Fruit fly (Drosophila melanogaster) whole organism, embryonic: ENCODE data around the gene Cpr23B.

Experiments
- Atf-2 ChIP-seq: fragments of 200-800 bp; sonication (Bioruptor generic); optimal IDR thresholded peaks from 2 replicates; lab custom pipeline; 2016; ENCODE audit warnings: missing biosample characterization, missing genetic modification characterization
- Bteb2 ChIP-seq: fragments of 200-800 bp; sonication (Bioruptor generic); optimal IDR thresholded peaks from 2 replicates; lab custom pipeline; 2016; ENCODE audit warnings: missing biosample characterization, missing genetic modification characterization
- C15 ChIP-seq: fragments of 200-800 bp; sonication (Bioruptor generic); IDR thresholded peaks from 3 replicates; pipeline ENCODE4 v1.3.6; 2022; ENCODE audit warnings: missing biosample characterization, missing genetic modification characterization
- CG10431 ChIP-seq: fragments of 200-800 bp; sonication (Bioruptor generic); optimal IDR thresholded peaks from 3 replicates; lab custom pipeline; 2018; ENCODE audit warnings: missing biosample characterization, mild to moderate bottlenecking, missing genetic modification characterization
- CG10462 ChIP-seq: fragments of 200-800 bp; sonication (Bioruptor generic); optimal IDR thresholded peaks from 2 replicates; lab custom pipeline; 2016; ENCODE audit warnings: missing biosample characterization, missing genetic modification characterization
- CG11085 ChIP-seq: fragments of 200-800 bp; sonication (Bioruptor generic); IDR thresholded peaks from 2 replicates; pipeline ENCODE4 v1.3.6; 2022; ENCODE audit warnings: missing biosample characterization, missing genetic modification characterization
- CG12155 ChIP-seq: fragments of 200-800 bp; sonication (Bioruptor generic); optimal IDR thresholded peaks from 3 replicates; lab custom pipeline; 2016; ENCODE audit warnings: missing biosample characterization, missing genetic modification characterization
- CG14014 ChIP-seq: fragments of 200-800 bp; sonication (Bioruptor generic); IDR thresholded peaks from 2 replicates; pipeline ENCODE4 v1.3.6; 2022; ENCODE audit warnings: missing biosample characterization, missing genetic modification characterization
- CG15696 ChIP-seq: fragments of 200-800 bp; sonication (Bioruptor generic); optimal IDR thresholded peaks from 2 replicates; lab custom pipeline; 2019; ENCODE audit warnings: missing biosample characterization, mild to moderate bottlenecking, missing genetic modification characterization, moderate library complexity
- CG1602 ChIP-seq: fragments of 200-800 bp; sonication (Bioruptor generic); optimal IDR thresholded peaks from 3 replicates; lab custom pipeline; 2016; ENCODE audit warnings: missing biosample characterization, missing genetic modification characterization
- CG17385 ChIP-seq: fragments of 200-800 bp; sonication (Bioruptor generic); optimal IDR thresholded peaks from 3 replicates; lab custom pipeline; 2018; ENCODE audit warnings: missing biosample characterization, mild to moderate bottlenecking, missing genetic modification characterization
- CG17612 ChIP-seq: fragments of 200-800 bp; sonication (Bioruptor generic); IDR thresholded peaks from 2 replicates; pipeline ENCODE4 v1.3.6; 2022; ENCODE audit warnings: missing biosample characterization, missing genetic modification characterization
- CG1792 ChIP-seq: fragments of 200-800 bp; sonication (Bioruptor generic); optimal IDR thresholded peaks from 2 replicates; lab custom pipeline; 2016; ENCODE audit warnings: missing biosample characterization, missing genetic modification characterization
- CG18262 ChIP-seq: fragments of 200-800 bp; optimal IDR thresholded peaks from 3 replicates; lab custom pipeline; 2019; ENCODE audit warnings: missing biosample characterization, mild to moderate bottlenecking, missing genetic modification characterization, moderate library complexity
- CG2875 ChIP-seq: fragments of 200-800 bp; sonication (Bioruptor generic); optimal IDR thresholded peaks from 2 replicates; lab custom pipeline; 2017; ENCODE audit warnings: missing biosample characterization, mild to moderate bottlenecking, missing genetic modification characterization, missing genetic modification reagents
- CG3281 ChIP-seq: fragments of 200-800 bp; sonication (Bioruptor generic); optimal IDR thresholded peaks from 3 replicates; lab custom pipeline; 2017; ENCODE audit warnings: missing biosample characterization, mild to moderate bottlenecking, missing genetic modification characterization
- CG33213 ChIP-seq: fragments of 200-800 bp; sonication (Bioruptor generic); optimal IDR thresholded peaks from 3 replicates; lab custom pipeline; 2016; ENCODE audit warnings: missing biosample characterization, missing genetic modification characterization
- CG4328 ChIP-seq: fragments of 200-800 bp; sonication (Bioruptor generic); optimal IDR thresholded peaks from 3 replicates; lab custom pipeline; 2017; ENCODE audit warnings: missing biosample characterization, missing genetic modification reagents, missing genetic modification characterization
- CG6175 ChIP-seq: fragments of 200-800 bp; sonication (Bioruptor generic); IDR thresholded peaks from 3 replicates; pipeline ENCODE4 v1.3.6; 2022; ENCODE audit warnings: missing biosample characterization, missing genetic modification characterization
- CG6813 ChIP-seq: fragments of 200-800 bp; sonication (Bioruptor generic); optimal IDR thresholded peaks from 2 replicates; lab custom pipeline; 2017; ENCODE audit warnings: missing biosample characterization, missing genetic modification characterization, mild to moderate bottlenecking, moderate library complexity, missing genetic modification reagents
- CG7271 ChIP-seq: fragments of 200-800 bp; sonication (Bioruptor generic); optimal IDR thresholded peaks from 2 replicates; lab custom pipeline; 2018; ENCODE audit warnings: missing biosample characterization, mild to moderate bottlenecking, missing genetic modification characterization, moderate library complexity
- CG7987 ChIP-seq: fragments of 200-800 bp; sonication (Bioruptor generic); optimal IDR thresholded peaks from 2 replicates; lab custom pipeline; 2018; ENCODE audit warnings: missing biosample characterization, mild to moderate bottlenecking, missing genetic modification characterization, moderate library complexity
- D19A ChIP-seq: fragments of 200-800 bp; optimal IDR thresholded peaks from 3 replicates; lab custom pipeline; 2019; ENCODE audit warnings: missing biosample characterization, mild to moderate bottlenecking, missing genetic modification characterization, moderate library complexity
- Dad ChIP-seq: fragments of 200-800 bp; sonication (Bioruptor generic); optimal IDR thresholded peaks from 3 replicates; lab custom pipeline; 2016; ENCODE audit warnings: missing biosample characterization, missing genetic modification characterization
- Dek ChIP-seq: fragments of 200-800 bp; sonication (Bioruptor generic); optimal IDR thresholded peaks from 3 replicates; lab custom pipeline; 2019; ENCODE audit warnings: missing biosample characterization, mild to moderate bottlenecking, missing genetic modification characterization, moderate library complexity
- E2f1 ChIP-seq: fragments of 200-800 bp; sonication (Bioruptor generic); IDR thresholded peaks from 2 replicates; pipeline ENCODE4 v1.3.6; 2022; ENCODE audit warnings: missing biosample characterization, missing genetic modification characterization
- Gsc ChIP-seq: fragments of 200-800 bp; sonication (Bioruptor generic); IDR thresholded peaks from 2 replicates; pipeline ENCODE4 v1.3.6; 2022; ENCODE audit warnings: missing biosample characterization, missing genetic modification characterization
- HLHmδ ChIP-seq: fragments of 200-800 bp; sonication (Bioruptor generic); optimal IDR thresholded peaks from 2 replicates; lab custom pipeline; 2018; ENCODE audit warnings: missing biosample characterization, mild to moderate bottlenecking, missing genetic modification characterization, moderate library complexity
- HmgZ ChIP-seq: fragments of 200-800 bp; sonication (Bioruptor generic); optimal IDR thresholded peaks from 2 replicates; lab custom pipeline; 2018; ENCODE audit warnings: missing biosample characterization, mild to moderate bottlenecking, missing genetic modification characterization
- Hr51 ChIP-seq, 2 experiments: fragments of 200-800 bp; sonication (Bioruptor generic); optimal IDR thresholded peaks; 2 replicates in 1 of 2; 3 replicates in 1 of 2; lab custom pipeline; 2016 to 2018; ENCODE audit warnings: missing biosample characterization in 2 of 2, missing genetic modification characterization in 2 of 2, mild to moderate bottlenecking in 1 of 2, moderate library complexity in 1 of 2
- Jarid2 ChIP-seq: fragments of 200-800 bp; sonication (Bioruptor generic); optimal IDR thresholded peaks from 3 replicates; lab custom pipeline; 2017; ENCODE audit warnings: mild to moderate bottlenecking, missing biosample characterization, missing genetic modification reagents, missing genetic modification characterization
- Mes4 ChIP-seq: fragments of 200-800 bp; sonication (Bioruptor generic); optimal IDR thresholded peaks from 2 replicates; lab custom pipeline; 2016; ENCODE audit warnings: missing biosample characterization, missing genetic modification characterization
- Taf1 ChIP-seq: fragments of 200-800 bp; sonication (Bioruptor generic); IDR thresholded peaks from 2 replicates; pipeline ENCODE4 v1.3.6; 2022; ENCODE audit warnings: missing biosample characterization, missing genetic modification characterization
- Tbp ChIP-seq: fragments of >200 bp; optimal IDR thresholded peaks from 2 replicates; lab custom pipeline; 2018; ENCODE audit warnings: missing biosample characterization, missing genetic modification characterization
- Vsx1 ChIP-seq: fragments of 200-800 bp; sonication (Bioruptor generic); optimal IDR thresholded peaks from 2 replicates; lab custom pipeline; 2017; ENCODE audit warnings: missing biosample characterization, mild to moderate bottlenecking, missing genetic modification characterization, missing genetic modification reagents
- Xrp1 ChIP-seq: fragments of 200-800 bp; sonication (Bioruptor generic); IDR thresholded peaks from 2 replicates; pipeline ENCODE4 v1.3.6; 2022; ENCODE audit warnings: missing biosample characterization, missing genetic modification characterization
- ash1 ChIP-seq: fragments of 200-800 bp; sonication (Bioruptor generic); optimal IDR thresholded peaks from 2 replicates; lab custom pipeline; 2018; ENCODE audit warnings: missing biosample characterization, mild to moderate bottlenecking, missing genetic modification characterization
- ato ChIP-seq: fragments of 200-800 bp; sonication (Bioruptor generic); IDR thresholded peaks from 2 replicates; pipeline ENCODE4 v1.3.6; 2022; ENCODE audit warnings: missing biosample characterization, missing genetic modification characterization; ENCODE audit not compliant: partially characterized antibody
- dysf ChIP-seq: fragments of 200-800 bp; sonication (Bioruptor generic); IDR thresholded peaks from 3 replicates; pipeline ENCODE4 v1.3.6; 2022; ENCODE audit warnings: missing biosample characterization, missing genetic modification characterization
- hb ChIP-seq: fragments of 200-800 bp; sonication (Bioruptor generic); IDR thresholded peaks from 3 replicates; pipeline ENCODE4 v1.3.6; 2022; ENCODE audit warnings: missing biosample characterization, missing genetic modification characterization; ENCODE audit not compliant: partially characterized antibody
- lilli ChIP-seq: fragments of 200-800 bp; sonication (Bioruptor generic); optimal IDR thresholded peaks from 3 replicates; lab custom pipeline; 2016; ENCODE audit warnings: missing biosample characterization, missing genetic modification characterization
- lmd ChIP-seq: fragments of 200-800 bp; sonication (Bioruptor generic); IDR thresholded peaks from 2 replicates; pipeline ENCODE4 v1.3.6; 2022; ENCODE audit warnings: missing biosample characterization, missing genetic modification characterization
- oc ChIP-seq: fragments of 200-800 bp; sonication (Bioruptor generic); optimal IDR thresholded peaks from 2 replicates; lab custom pipeline; 2018; ENCODE audit warnings: missing biosample characterization, mild to moderate bottlenecking, missing genetic modification characterization, moderate library complexity
- otp ChIP-seq: fragments of 200-800 bp; sonication (Bioruptor generic); IDR thresholded peaks from 3 replicates; pipeline ENCODE4, ENCODE4 v1.3.6; 2022; ENCODE audit warnings: missing biosample characterization, missing genetic modification characterization
- pb ChIP-seq: fragments of 200-800 bp; sonication (Bioruptor generic); optimal IDR thresholded peaks from 3 replicates; lab custom pipeline; 2016; ENCODE audit warnings: missing biosample characterization, missing genetic modification characterization
- peb ChIP-seq: fragments of 200-800 bp; sonication (Bioruptor generic); IDR thresholded peaks from 2 replicates; pipeline ENCODE4 v1.3.6; 2022; ENCODE audit warnings: missing biosample characterization, missing genetic modification characterization
- schlank ChIP-seq: fragments of 200-800 bp; sonication (Bioruptor generic); optimal IDR thresholded peaks from 2 replicates; lab custom pipeline; 2018; ENCODE audit warnings: missing biosample characterization, mild to moderate bottlenecking, missing genetic modification characterization
- sisA ChIP-seq: fragments of 200-800 bp; sonication (Bioruptor generic); IDR thresholded peaks from 2 replicates; pipeline ENCODE4 v1.3.6; 2022; ENCODE audit warnings: missing biosample characterization, missing genetic modification characterization
- tup ChIP-seq: fragments of 200-800 bp; sonication (Bioruptor generic); optimal IDR thresholded peaks from 2 replicates; lab custom pipeline; 2016; ENCODE audit warnings: missing biosample characterization, mild to moderate bottlenecking, missing genetic modification characterization, moderate library complexity
- zfh1 ChIP-seq: fragments of 200-800 bp; sonication (Bioruptor generic); IDR thresholded peaks from 3 replicates; pipeline ENCODE4 v1.3.6; 2022; ENCODE audit warnings: missing biosample characterization, missing genetic modification characterization

Gene Cpr23B

dm6 chr2L:2861140-2861884 is 23.1 kb downstream of the Cpr23B start (continued):
- TF ChIP-seq CG17385 = peak; percentile 7
- no peak for TF ChIP-seq lmd (GFP tag; lab: Robert Waterston, UW)
- no peak for TF ChIP-seq Dek (tag; lab: Kevin White, UChicago)
- no peak for TF ChIP-seq D19A (tag; lab: Kevin White, UChicago)
- TF ChIP-seq CG2875 (GFP tag; lab: Kevin White, UChicago) = no peak
- TF ChIP-seq peb (GFP tag; lab: Robert Waterston, UW) = no peak
- TF ChIP-seq CG1792 (GFP tag; lab: Kevin White, UChicago) = no peak
- TF ChIP-seq CG7987 (GFP tag; lab: Kevin White, UChicago) = no peak
- no peak for TF ChIP-seq Mes4 (GFP tag; lab: Kevin White, UChicago)
- no peak for TF ChIP-seq CG11085 (GFP tag; lab: Robert Waterston, UW)
- no peak for TF ChIP-seq CG10462
- TF ChIP-seq schlank = no peak
- no peak for TF ChIP-seq ash1 (GFP tag; lab: Kevin White, UChicago)
- TF ChIP-seq pb = no peak
- TF ChIP-seq CG1602 (GFP tag; lab: Kevin White, UChicago) = no peak
- TF ChIP-seq E2f1 (GFP tag; lab: Robert Waterston, UW) = no peak
- TF ChIP-seq CG12155 (GFP tag; lab: Kevin White, UChicago) = no peak
- TF ChIP-seq sisA (GFP tag; lab: Robert Waterston, UW) = no peak
- peak; percentile 50 for TF ChIP-seq CG10431 (GFP tag; lab: Kevin White, UChicago)
- no peak for TF ChIP-seq CG18262 (tag; lab: Kevin White, UChicago)
- peak; percentile 34 for TF ChIP-seq CG4328 (GFP tag; lab: Kevin White, UChicago)
- no peak for TF ChIP-seq Taf1 (GFP tag; lab: Robert Waterston, UW)
- TF ChIP-seq Bteb2 (GFP tag; lab: Kevin White, UChicago) = no peak
- TF ChIP-seq CG3281 = no peak
- no peak for TF ChIP-seq ato (GFP tag; lab: Robert Waterston, UW)
- peak; percentile 39; the same call in 1 of the 2 replicates for TF ChIP-seq Xrp1
- TF ChIP-seq CG6813 (GFP tag; lab: Kevin White, UChicago) = peak; percentile 64
- no peak for TF ChIP-seq lilli (GFP tag; lab: Kevin White, UChicago)
- peak; percentile 28; the same call in 1 of the 2 replicates for TF ChIP-seq CG14014 (GFP tag; lab: Robert Waterston, UW)
- no peak for TF ChIP-seq Atf-2 (GFP tag; lab: Kevin White, UChicago)
- no peak for TF ChIP-seq CG6175 (GFP tag; lab: Robert Waterston, UW)
- TF ChIP-seq HmgZ (tag; lab: Kevin White, UChicago) = peak; percentile 21
- peak; percentile 13 for TF ChIP-seq CG33213 (GFP tag; lab: Kevin White, UChicago)
- TF ChIP-seq CG7271 (tag; lab: Kevin White, UChicago) = no peak
- no peak for TF ChIP-seq CG17612 (GFP tag; lab: Robert Waterston, UW)
- peak; percentile 63 for TF ChIP-seq HLHmδ (GFP tag; lab: Kevin White, UChicago)
- no peak for TF ChIP-seq Jarid2 (GFP tag; lab: Kevin White, UChicago)
- TF ChIP-seq Tbp = no peak
- TF ChIP-seq oc (tag; lab: Kevin White, UChicago) = no peak
- TF ChIP-seq zfh1 (GFP tag; lab: Robert Waterston, UW) = 0 out of 3 replicates have a peak, but pooled peaks have one; percentile 15
- 0 out of 3 replicates have a peak, but pooled peaks have one; percentile 30 for TF ChIP-seq otp (GFP tag; lab: Robert Waterston, UW)
- peak; percentile 34 for TF ChIP-seq CG15696 (tag; lab: Kevin White, UChicago)
- TF ChIP-seq Dad (GFP tag; lab: Kevin White, UChicago) = no peak
- TF ChIP-seq Vsx1 (GFP tag; lab: Kevin White, UChicago) = no peak
- TF ChIP-seq hb (GFP tag; lab: Robert Waterston, UW) = no peak
- TF ChIP-seq C15 (GFP tag; lab: Robert Waterston, UW) = no peak
- TF ChIP-seq Gsc (GFP tag; lab: Robert Waterston, UW) = no peak
- TF ChIP-seq Hr51 (GFP tag; optimal IDR thresholded peaks at IDR 0.05; lab: Kevin White, UChicago) = no peak
- TF ChIP-seq tup = no peak
- TF ChIP-seq dysf (GFP tag; lab: Robert Waterston, UW) = no peak; the same call in 2 of the 3 replicates
